Worm (Caenorhabditis elegans): ENCODE results near the gene sms-1.

- TF ChIP-seq Y22D7AL.16 (tag; optimal IDR thresholded peaks at IDR 0.05), result no peak
- no peak for TF ChIP-seq ceh-6 (GFP tag; optimal IDR thresholded peaks at IDR 0.05)
- no peak for TF ChIP-seq ama-1 (optimal IDR thresholded peaks at IDR 0.05)
- no peak for TF ChIP-seq elt-2 (tag; optimal IDR thresholded peaks at IDR 0.05)
- TF ChIP-seq ztf-16 (tag; optimal IDR thresholded peaks at IDR 0.05), result no peak
- TF ChIP-seq syd-9 (tag; optimal IDR thresholded peaks at IDR 0.05), result no peak
- no peak for TF ChIP-seq pax-1 (tag; optimal IDR thresholded peaks at IDR 0.05)
- TF ChIP-seq tbx-2 (tag; optimal IDR thresholded peaks at IDR 0.05), result no peak
- TF ChIP-seq hlh-15 (tag; optimal IDR thresholded peaks at IDR 0.05), result no peak
- TF ChIP-seq nfya-1 (tag; optimal IDR thresholded peaks at IDR 0.05), result no peak
- no peak for TF ChIP-seq F13H6.1 (tag; optimal IDR thresholded peaks at IDR 0.05)
Measured at ce11 chrIV:11491422-11491821, 6.6 kb downstream of the sms-1 start.

Data from whole organism, late embryonic.